Worm (Caenorhabditis elegans): Measurements from ENCODE around the gene C50B6.3.

DNA sequence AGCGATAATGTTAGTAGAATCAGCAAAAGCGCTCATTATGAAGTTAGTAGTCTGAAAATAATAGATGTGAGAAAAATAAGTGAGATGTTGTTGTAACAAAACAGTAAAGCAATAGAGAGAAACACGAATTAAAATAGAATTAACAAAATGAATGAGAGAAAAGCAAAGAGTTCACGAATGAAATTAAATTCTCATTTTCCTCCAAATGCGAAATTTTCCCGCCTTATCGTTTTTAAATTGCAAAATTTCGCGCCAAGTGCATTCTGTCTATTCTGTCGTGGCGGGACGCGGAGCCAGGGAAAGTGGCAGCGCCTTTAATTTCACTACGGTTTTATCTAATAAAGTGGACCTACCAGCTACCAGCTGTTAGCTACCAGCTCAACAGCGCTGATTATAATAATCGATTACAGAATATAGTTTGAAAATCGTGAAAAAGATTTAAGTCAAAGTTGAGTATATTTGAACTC, 1.1 kb upstream of the C50B6.3 start, which contains the start of gene nasp-2:
- TF ChIP-seq elt-2 (tag; optimal IDR thresholded peaks at IDR 0.05) (peak; percentile 20), ama-1 (optimal IDR thresholded peaks at IDR 0.05) (no peak), ztf-4 (tag; optimal IDR thresholded peaks at IDR 0.05) (no peak)
